Fruit fly (Drosophila melanogaster): ENCODE data around the gene bowl.

bowl gene

dm6 chr2L:3771109-3772067, at the start of gene bowl:
Gene bowl, plus strand, starts transcription at chr2L:3771700.
- peak; percentile 97 for TF ChIP-seq CG8632 (GFP tag; optimal IDR thresholded peaks at IDR 0.05)
- TF ChIP-seq fd85E (GFP tag; optimal IDR thresholded peaks at IDR 0.05) = peak; percentile 78
- TF ChIP-seq dsx (GFP tag; optimal IDR thresholded peaks at IDR 0.05; ENCODE audit: poor library complexity, severe bottlenecking) = peak; percentile 90
- TF ChIP-seq pdm3 (GFP tag; optimal IDR thresholded peaks at IDR 0.05) = peak; percentile 98
- peak; percentile 99 for TF ChIP-seq esn (GFP tag; optimal IDR thresholded peaks at IDR 0.05)
- peak; percentile 97 for TF ChIP-seq CG31627 (GFP tag; optimal IDR thresholded peaks at IDR 0.05)
- TF ChIP-seq CG10669 (GFP tag; optimal IDR thresholded peaks at IDR 0.05) = peak; percentile 92
- TF ChIP-seq vri (GFP tag; optimal IDR thresholded peaks at IDR 0.05) = peak; percentile 97
- peak; percentile 99 for TF ChIP-seq svp (GFP tag)
- TF ChIP-seq Sox102F (GFP tag; optimal IDR thresholded peaks at IDR 0.05) = peak; percentile 99
- TF ChIP-seq CG10631 (GFP tag; optimal IDR thresholded peaks at IDR 0.05) = peak; percentile 98
- TF ChIP-seq cyc (GFP tag; optimal IDR thresholded peaks at IDR 0.05) = peak; percentile 96
- TF ChIP-seq fd59A (GFP tag; optimal IDR thresholded peaks at IDR 0.05) = peak; percentile 94
- TF ChIP-seq CG11762 (GFP tag; optimal IDR thresholded peaks at IDR 0.05; ENCODE audit: insufficient read depth) = peak; percentile 93
- peak; percentile 99 for TF ChIP-seq CG6163 (GFP tag; IDR thresholded peaks at IDR 0.05)
- peak; percentile 96 for TF ChIP-seq Ets21C (GFP tag; optimal IDR thresholded peaks at IDR 0.05)
- peak; percentile 99 for TF ChIP-seq acj6 (GFP tag; optimal IDR thresholded peaks at IDR 0.05)
- peak; percentile 82 for TF ChIP-seq Blimp-1 (GFP tag; optimal IDR thresholded peaks at IDR 0.05)
- peak; percentile 94 for TF ChIP-seq CG6854 (GFP tag; optimal IDR thresholded peaks at IDR 0.05)
- peak; percentile 93 for TF ChIP-seq spab (GFP tag; optimal IDR thresholded peaks at IDR 0.05)
- peak; percentile 100 for TF ChIP-seq CG8119 (GFP tag; IDR thresholded peaks at IDR 0.05)
- peak; percentile 99 for TF ChIP-seq lz (GFP tag; optimal IDR thresholded peaks at IDR 0.05)
- TF ChIP-seq OdsH (GFP tag; optimal IDR thresholded peaks at IDR 0.05) = peak; percentile 99
- TF ChIP-seq CG11294 (GFP tag; IDR thresholded peaks at IDR 0.05) = peak; percentile 96
- peak; percentile 89 for TF ChIP-seq CG11902 (GFP tag; optimal IDR thresholded peaks at IDR 0.05)
- TF ChIP-seq Eip93F (GFP tag; optimal IDR thresholded peaks at IDR 0.05) = peak; percentile 96
- peak; percentile 96 for TF ChIP-seq CG34406 (GFP tag; optimal IDR thresholded peaks at IDR 0.05)
- TF ChIP-seq Lpt (GFP tag; optimal IDR thresholded peaks at IDR 0.05) = peak; percentile 96
- peak; percentile 91 for TF ChIP-seq CG8319 (GFP tag; optimal IDR thresholded peaks at IDR 0.05)
- TF ChIP-seq CG16779 (tag; optimal IDR thresholded peaks at IDR 0.05) = peak; percentile 94
- peak; percentile 98 for TF ChIP-seq net (GFP tag; optimal IDR thresholded peaks at IDR 0.05)
- TF ChIP-seq CG7368 (GFP tag; optimal IDR thresholded peaks at IDR 0.05) = peak; percentile 92
- peak; percentile 99 for TF ChIP-seq eg (GFP tag; IDR thresholded peaks at IDR 0.05)
- TF ChIP-seq Hr39 (GFP tag; optimal IDR thresholded peaks at IDR 0.05) = peak; percentile 98
- peak; percentile 96 for TF ChIP-seq achi (GFP tag; optimal IDR thresholded peaks at IDR 0.05)
- peak; percentile 100 for TF ChIP-seq Eip78C (GFP tag)
- peak; percentile 90 for TF ChIP-seq CG9139 (GFP tag; optimal IDR thresholded peaks at IDR 0.05)
- peak; percentile 91 for TF ChIP-seq CG3032 (tag; optimal IDR thresholded peaks at IDR 0.05)
- peak; percentile 68 for TF ChIP-seq fkh (GFP tag; optimal IDR thresholded peaks at IDR 0.05)
- TF ChIP-seq CG1621 (tag; optimal IDR thresholded peaks at IDR 0.05) = peak; percentile 87
- peak; percentile 98 for TF ChIP-seq Smox (GFP tag; optimal IDR thresholded peaks at IDR 0.05)
- TF ChIP-seq CG6808 (GFP tag; optimal IDR thresholded peaks at IDR 0.05) = peak; percentile 95
- TF ChIP-seq CG3919 (GFP tag; optimal IDR thresholded peaks at IDR 0.05) = peak; percentile 97
- TF ChIP-seq Sox14 (GFP tag; optimal IDR thresholded peaks at IDR 0.05) = peak; percentile 98
- TF ChIP-seq Hr4 (GFP tag; optimal IDR thresholded peaks at IDR 0.05) = peak; percentile 97
- peak; percentile 99 for TF ChIP-seq Eip75B (GFP tag; optimal IDR thresholded peaks at IDR 0.05)
- TF ChIP-seq CG4318 (GFP tag; optimal IDR thresholded peaks at IDR 0.05) = peak; percentile 89
- TF ChIP-seq CG6276 (GFP tag; optimal IDR thresholded peaks at IDR 0.05) = peak; percentile 93
- TF ChIP-seq Sox15 (GFP tag; optimal IDR thresholded peaks at IDR 0.05) = peak; percentile 95
- TF ChIP-seq dac (GFP tag; optimal IDR thresholded peaks at IDR 0.05) = peak; percentile 90
